Worm (Caenorhabditis elegans): ENCODE measurements around the gene gcy-4.

DNA sequence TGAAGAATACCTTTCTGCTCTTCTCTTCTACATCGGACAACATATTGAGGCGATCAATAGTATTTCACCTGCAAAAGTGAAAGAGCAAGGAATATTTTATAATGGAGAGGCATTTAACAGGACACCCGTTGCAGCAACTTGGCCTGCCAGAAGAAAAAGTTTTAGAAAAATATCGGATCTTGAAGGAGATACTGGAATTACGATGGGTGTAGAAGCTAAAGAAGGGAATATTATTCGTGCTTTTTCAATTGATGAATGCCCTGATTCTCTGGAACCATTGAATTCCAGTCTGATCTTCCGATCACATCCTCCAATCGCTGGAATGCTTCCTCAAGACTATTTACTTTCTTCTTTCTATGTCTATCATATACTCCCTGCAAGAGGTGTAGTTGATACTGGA, 47.4 kb downstream of the gcy-4 start:
- TF ChIP-seq mdl-1 (tag; optimal IDR thresholded peaks at IDR 0.05), result no peak
- no peak for TF ChIP-seq fos-1 (tag; optimal IDR thresholded peaks at IDR 0.05)
- no peak for TF ChIP-seq unc-62 (GFP tag; optimal IDR thresholded peaks at IDR 0.05)
- TF ChIP-seq jun-1 (tag; optimal IDR thresholded peaks at IDR 0.05), result no peak
- TF ChIP-seq egl-13 (tag; optimal IDR thresholded peaks at IDR 0.05), result no peak
- no peak for TF ChIP-seq zag-1 (tag; optimal IDR thresholded peaks at IDR 0.05)
- TF ChIP-seq nhr-20 (tag; optimal IDR thresholded peaks at IDR 0.05), result no peak
- no peak for TF ChIP-seq nhr-77 (tag; optimal IDR thresholded peaks at IDR 0.05)
- no peak for TF ChIP-seq ztf-11 (tag; optimal IDR thresholded peaks at IDR 0.05)
- no peak for TF ChIP-seq ceh-82 (tag; optimal IDR thresholded peaks at IDR 0.05)
- no peak for TF ChIP-seq ama-1 (optimal IDR thresholded peaks at IDR 0.05)
- TF ChIP-seq ztf-4 (tag; optimal IDR thresholded peaks at IDR 0.05), result no peak

Measured in whole organism, L1 larva.